Worm (Caenorhabditis elegans): Measurements from ENCODE around the gene odr-8.

DNA sequence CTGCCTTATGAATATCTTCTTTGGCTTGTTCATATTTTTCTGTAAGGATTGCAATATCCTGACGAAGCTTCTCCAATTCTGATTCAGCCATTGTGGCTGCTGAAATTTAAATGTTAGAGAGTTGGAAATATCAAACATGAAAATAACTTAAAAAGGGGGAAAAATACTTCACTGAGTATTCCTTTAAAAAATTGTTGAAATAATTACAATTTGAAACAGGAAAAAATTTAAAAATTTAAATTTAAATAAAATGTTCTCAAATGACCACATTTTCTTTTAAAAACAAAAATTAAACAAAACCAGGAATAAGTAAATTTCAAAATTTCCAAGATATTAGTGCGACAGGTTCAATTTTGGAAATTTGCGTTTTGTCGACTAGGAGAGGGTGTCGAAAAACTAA, 10.3 kb downstream of the odr-8 start, which contains the start of gene bicd-1:
- TF ChIP-seq nhr-77 (tag; optimal IDR thresholded peaks at IDR 0.05) (no peak), ceh-82 (tag; optimal IDR thresholded peaks at IDR 0.05) (no peak), ceh-90 (tag; optimal IDR thresholded peaks at IDR 0.05) (no peak), lir-3 (tag; optimal IDR thresholded peaks at IDR 0.05; ENCODE audit: poor library complexity) (no peak), unc-62 (GFP tag; optimal IDR thresholded peaks at IDR 0.05) (no peak), nhr-71 (tag; optimal IDR thresholded peaks at IDR 0.05) (no peak)
